Worm (Caenorhabditis elegans) whole organism, L3 larva: ENCODE measurements around the gene pcrg-1.
A peak's percentile ranks its signal among the peaks of the same experiment; 100 is the strongest.

Experiments
- R02D3.7 ChIP-seq: fragments of 150-350 bp; optimal IDR thresholded peaks from 2 replicates; lab custom pipeline; 2014; ENCODE audit warnings: missing biosample characterization, missing genetic modification characterization
- aly-2 ChIP-seq: fragments of 150-350 bp; optimal IDR thresholded peaks from 2 replicates; lab custom pipeline; 2014; ENCODE audit warnings: missing biosample characterization, missing genetic modification characterization
- ama-1 ChIP-seq: fragments of 150-350 bp; optimal IDR thresholded peaks from 2 replicates; lab custom pipeline; 2018
- ceh-28 ChIP-seq: fragments of 150-350 bp; optimal IDR thresholded peaks from 2 replicates; lab custom pipeline; 2014; ENCODE audit warnings: missing biosample characterization, missing genetic modification reagents, missing genetic modification characterization
- ceh-9 ChIP-seq: sonication (generic microtip); optimal IDR thresholded peaks from 2 replicates; lab custom pipeline; 2018; ENCODE audit warnings: missing biosample characterization, missing genetic modification characterization
- daf-12 ChIP-seq: fragments of 150-350 bp; optimal IDR thresholded peaks from 2 replicates; lab custom pipeline; 2014; ENCODE audit warnings: missing biosample characterization, missing genetic modification reagents, missing genetic modification characterization
- egl-27 ChIP-seq: sonication (generic microtip); optimal IDR thresholded peaks from 4 replicates; lab custom pipeline; 2017; ENCODE audit warnings: missing biosample characterization, missing genetic modification reagents, missing genetic modification characterization
- egl-5 ChIP-seq: fragments of 150-350 bp; optimal IDR thresholded peaks from 2 replicates; lab custom pipeline; 2017; ENCODE audit warnings: missing biosample characterization, missing genetic modification reagents, missing genetic modification characterization, inconsistent platforms
- elt-1 ChIP-seq: fragments of 150-350 bp; optimal IDR thresholded peaks from 2 replicates; lab custom pipeline; 2014; ENCODE audit warnings: missing biosample characterization, missing genetic modification characterization
- elt-2 ChIP-seq: sonication (generic microtip); optimal IDR thresholded peaks from 2 replicates; lab custom pipeline; 2016; ENCODE audit warnings: missing genetic modification reagents, mild to moderate bottlenecking, missing genetic modification characterization, missing compliant biosample characterization
- elt-3 ChIP-seq, 3 experiments: fragments of 150-350 bp in 1 of 3; sonication (generic microtip) in 2 of 3; optimal IDR thresholded peaks; 2 replicates in 2 of 3; 4 replicates in 1 of 3; lab custom pipeline; 2014 to 2017; ENCODE audit warnings: missing biosample characterization in 3 of 3, missing genetic modification characterization in 3 of 3
- eor-1 ChIP-seq, 2 experiments: fragments of 150-350 bp; optimal IDR thresholded peaks; 2 replicates each; lab custom pipeline; 2014 to 2018; ENCODE audit warnings: missing biosample characterization in 2 of 2, missing genetic modification characterization in 2 of 2
- fkh-10 ChIP-seq: sonication (generic microtip); optimal IDR thresholded peaks from 2 replicates; lab custom pipeline; 2017; ENCODE audit warnings: missing biosample characterization, missing genetic modification reagents, missing genetic modification characterization
- fkh-2 ChIP-seq: fragments of 150-350 bp; optimal IDR thresholded peaks from 2 replicates; lab custom pipeline; 2014; ENCODE audit warnings: missing biosample characterization, missing genetic modification reagents, missing genetic modification characterization
- fos-1 ChIP-seq: fragments of 150-350 bp; optimal IDR thresholded peaks from 2 replicates; lab custom pipeline; 2014; ENCODE audit warnings: missing biosample characterization, missing genetic modification characterization
- lin-15B ChIP-seq: fragments of 150-350 bp; optimal IDR thresholded peaks from 2 replicates; lab custom pipeline; 2014; ENCODE audit warnings: missing biosample characterization, missing genetic modification characterization
- lin-39 ChIP-seq: fragments of 150-350 bp; optimal IDR thresholded peaks from 2 replicates; lab custom pipeline; 2018; ENCODE audit warnings: missing biosample characterization, missing genetic modification reagents, missing genetic modification characterization
- lsy-12 ChIP-seq: sonication (generic microtip); optimal IDR thresholded peaks from 2 replicates; lab custom pipeline; 2016; ENCODE audit warnings: mild to moderate bottlenecking, missing genetic modification characterization, missing compliant biosample characterization
- mml-1 ChIP-seq: fragments of 150-350 bp; sonication (generic microtip); optimal IDR thresholded peaks from 3 replicates; lab custom pipeline; 2014; ENCODE audit warnings: missing biosample characterization, missing genetic modification characterization
- nfya-1 ChIP-seq: sonication (generic microtip); optimal IDR thresholded peaks from 2 replicates; lab custom pipeline; 2017; ENCODE audit warnings: missing genetic modification characterization, mild to moderate bottlenecking, missing compliant biosample characterization, antibody characterized with exemption, moderate library complexity; ENCODE audit not compliant: insufficient read depth
- nhr-11 ChIP-seq: fragments of 150-350 bp; optimal IDR thresholded peaks from 2 replicates; lab custom pipeline; 2014; ENCODE audit warnings: missing biosample characterization, missing genetic modification characterization
- nhr-12 ChIP-seq: fragments of 150-350 bp; optimal IDR thresholded peaks from 2 replicates; lab custom pipeline; 2014; ENCODE audit warnings: missing biosample characterization, missing genetic modification characterization
- nhr-237 ChIP-seq: fragments of 150-350 bp; optimal IDR thresholded peaks from 2 replicates; lab custom pipeline; 2014; ENCODE audit warnings: missing biosample characterization, missing genetic modification characterization
- nhr-25 ChIP-seq: sonication (generic microtip); optimal IDR thresholded peaks from 2 replicates; lab custom pipeline; 2017; ENCODE audit warnings: missing biosample characterization, missing genetic modification characterization
- nhr-28 ChIP-seq: fragments of 150-350 bp; optimal IDR thresholded peaks from 2 replicates; lab custom pipeline; 2014; ENCODE audit warnings: missing biosample characterization, missing genetic modification characterization
- nhr-43 ChIP-seq: sonication (generic microtip); optimal IDR thresholded peaks from 2 replicates; lab custom pipeline; 2016; ENCODE audit warnings: mild to moderate bottlenecking, missing genetic modification characterization, missing compliant biosample characterization; ENCODE audit not compliant: poor library complexity, severe bottlenecking
- nhr-67 ChIP-seq: fragments of 150-350 bp; optimal IDR thresholded peaks from 2 replicates; lab custom pipeline; 2014; ENCODE audit warnings: missing biosample characterization, missing genetic modification characterization
- nhr-76 ChIP-seq: fragments of 150-350 bp; sonication (generic microtip); optimal IDR thresholded peaks from 5 replicates; lab custom pipeline; 2014; ENCODE audit warnings: missing biosample characterization, missing genetic modification characterization
- pha-4 ChIP-seq: fragments of 150-350 bp; optimal IDR thresholded peaks from 2 replicates; lab custom pipeline; 2014; ENCODE audit warnings: missing biosample characterization, missing genetic modification reagents, missing genetic modification characterization
- sea-2 ChIP-seq: fragments of 150-350 bp; sonication (generic microtip); optimal IDR thresholded peaks from 4 replicates; lab custom pipeline; 2014; ENCODE audit warnings: missing biosample characterization, missing genetic modification reagents, missing genetic modification characterization
- unc-39 ChIP-seq: sonication (generic microtip); optimal IDR thresholded peaks from 4 replicates; lab custom pipeline; 2017; ENCODE audit warnings: missing biosample characterization, missing genetic modification characterization
- zag-1 ChIP-seq: fragments of 150-350 bp; optimal IDR thresholded peaks from 2 replicates; lab custom pipeline; 2014; ENCODE audit warnings: missing biosample characterization, missing genetic modification characterization
- ztf-11 ChIP-seq: fragments of 150-350 bp; optimal IDR thresholded peaks from 2 replicates; lab custom pipeline; 2014; ENCODE audit warnings: missing biosample characterization, missing genetic modification characterization

The pcrg-1 gene

ce11 chrII:7208184-7208583 lies 7.8 kb downstream of the pcrg-1 start, which contains the start of gene dhs-7:
Gene dhs-7, minus strand, starts transcription at chrII:7208460.
- TF ChIP-seq lsy-12 (tag; lab: Kevin White, UChicago) (no peak), elt-2 (peak; percentile 67)
- TF ChIP-seq, all 47 proteins: peak for 1

- TF ChIP-seq unc-39 (tag; lab: Kevin White, UChicago), result no peak
Observed at ce11 chrII:7210187-7210586, 9.8 kb downstream of the pcrg-1 start, which contains the start of gene E04F6.15. Gene E04F6.15, minus strand, starts transcription at chrII:7210287.

DNA sequence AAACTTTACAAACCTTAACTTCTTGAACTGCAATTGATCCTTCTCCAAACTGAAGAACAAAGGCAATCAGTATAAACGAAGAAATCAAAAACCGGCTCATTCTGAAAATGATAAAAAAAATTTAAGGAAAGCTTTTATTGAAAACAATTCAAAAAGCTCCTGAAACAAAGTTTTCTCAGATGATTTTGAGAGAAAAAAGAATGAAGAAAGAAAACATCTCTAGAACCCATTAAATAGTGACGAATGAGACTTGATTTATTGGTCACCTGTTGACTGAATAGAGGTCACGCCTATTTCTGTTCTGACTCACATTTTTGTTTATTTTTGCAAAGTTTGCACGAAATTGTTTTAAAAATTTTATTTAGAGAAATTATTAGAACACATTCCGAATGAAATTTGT lies 10.9 kb downstream of the pcrg-1 start, which contains the start of gene E04F6.8:
E04F6.8 (minus strand) TSS at position 101 of the 400 bp plus-strand sequence.
- no peak for TF ChIP-seq nhr-28 (tag; lab: Kevin White, UChicago)
- TF ChIP-seq egl-5 (tag; lab: Kevin White, UChicago), result peak; percentile 82
- TF ChIP-seq ztf-11 (tag; lab: Kevin White, UChicago), result no peak

DNA sequence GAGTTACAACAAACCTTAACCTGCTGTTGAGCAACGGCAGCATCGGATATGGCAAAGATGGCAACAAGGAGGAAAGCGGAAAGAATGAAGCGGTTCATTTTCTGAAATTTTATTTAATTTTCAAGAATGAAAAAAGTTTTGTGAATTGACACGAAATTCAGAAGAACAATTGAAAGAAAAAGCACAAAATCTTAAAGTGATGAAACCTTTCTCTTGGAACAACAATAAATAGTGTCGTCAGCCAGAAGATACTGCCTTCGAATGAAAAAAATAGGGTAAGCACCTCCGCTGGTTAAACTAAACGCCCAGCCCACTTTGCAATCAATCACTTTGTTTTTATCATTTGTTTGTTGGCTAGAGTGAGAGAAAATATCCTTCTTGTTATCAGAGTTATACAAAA lies 11.7 kb downstream of the pcrg-1 start, which contains the start of gene E04F6.9:
E04F6.9 (minus strand) TSS at position 101 of the 400 bp plus-strand sequence.
- peak; percentile 1 for TF ChIP-seq lin-39 (tag; lab: Kevin White, UChicago)
- TF ChIP-seq pha-4 (tag; lab: Kevin White, UChicago), result no peak
- no peak for TF ChIP-seq lin-15B (tag; lab: Kevin White, UChicago)

- no peak for TF ChIP-seq ama-1 (lab: Kevin White, UChicago)
- TF ChIP-seq elt-3 (tag; optimal IDR thresholded peaks at IDR 0.05; lab: Kevin White, UChicago), result no peak
- no peak for TF ChIP-seq fkh-10 (GFP tag; lab: Kevin White, UChicago)
- TF ChIP-seq nfya-1 (tag; lab: Kevin White, UChicago), result no peak
- TF ChIP-seq elt-1 (tag; lab: Kevin White, UChicago), result no peak
- TF ChIP-seq ztf-11 (tag; lab: Kevin White, UChicago), result no peak
- no peak for TF ChIP-seq egl-27 (tag; lab: Kevin White, UChicago)
- TF ChIP-seq nhr-76 (tag; lab: Kevin White, UChicago), result no peak
- TF ChIP-seq unc-39 (tag; lab: Kevin White, UChicago), result no peak
- TF ChIP-seq nhr-12 (tag; lab: Kevin White, UChicago), result no peak
- no peak for TF ChIP-seq nhr-67 (tag; lab: Kevin White, UChicago)
- no peak for TF ChIP-seq fkh-2 (tag; lab: Kevin White, UChicago)
- no peak for TF ChIP-seq ceh-9 (tag; lab: Kevin White, UChicago)
- TF ChIP-seq eor-1 (tag; optimal IDR thresholded peaks at IDR 0.05; lab: Kevin White, UChicago), result no peak
- TF ChIP-seq nhr-43 (tag; lab: Kevin White, UChicago), result no peak
- TF ChIP-seq mml-1 (tag; lab: Kevin White, UChicago), result no peak
- no peak for TF ChIP-seq egl-5 (tag; lab: Kevin White, UChicago)
Observed at ce11 chrII:7217047-7217446, 16.7 kb downstream of the pcrg-1 start, which contains the start of gene E04F6.10. Gene E04F6.10, minus strand, starts transcription at chrII:7217147.

DNA sequence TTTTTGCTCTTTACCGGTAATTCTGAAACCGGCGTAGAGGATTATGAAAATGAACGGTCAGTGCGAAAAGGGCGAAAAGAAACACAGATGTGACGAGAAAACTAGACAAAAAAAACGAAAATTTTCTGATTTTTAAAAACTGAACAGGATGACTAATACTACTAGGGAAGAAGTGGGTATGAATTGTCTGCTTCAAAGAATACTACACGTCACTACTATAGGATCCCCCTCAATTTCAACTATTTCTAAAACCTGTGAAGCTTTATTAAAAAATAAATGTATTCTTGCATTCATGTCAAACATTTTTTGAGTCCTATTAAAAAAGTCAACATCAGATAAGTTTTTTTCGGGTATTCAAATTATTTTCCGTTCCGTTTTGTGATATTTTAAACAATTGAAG lies 23.7 kb downstream of the pcrg-1 start:
- TF ChIP-seq elt-3 (tag; optimal IDR thresholded peaks at IDR 0.05; lab: Kevin White, UChicago) (no peak), fos-1 (tag; lab: Kevin White, UChicago) (no peak), daf-12 (no peak), nhr-76 (tag; lab: Kevin White, UChicago) (no peak), lsy-12 (tag; lab: Kevin White, UChicago) (no peak), pha-4 (tag; lab: Kevin White, UChicago) (no peak), nhr-237 (tag; lab: Kevin White, UChicago) (no peak), nfya-1 (tag; lab: Kevin White, UChicago) (no peak), mml-1 (tag; lab: Kevin White, UChicago) (no peak), sea-2 (GFP tag; lab: Kevin White, UChicago) (no peak), aly-2 (no peak), R02D3.7 (tag; lab: Kevin White, UChicago) (no peak), elt-1 (tag; lab: Kevin White, UChicago) (no peak), nhr-67 (tag; lab: Kevin White, UChicago) (no peak), nhr-28 (tag; lab: Kevin White, UChicago) (no peak), ceh-28 (tag; lab: Kevin White, UChicago) (no peak), ama-1 (lab: Kevin White, UChicago) (no peak), zag-1 (tag; lab: Kevin White, UChicago) (no peak), nhr-25 (tag; lab: Kevin White, UChicago) (no peak), nhr-11 (no peak)
- TF ChIP-seq, all 47 proteins: peak for 0
